Fruit fly (Drosophila melanogaster): ENCODE measurements around the gene CG12105.

CG12105 gene

DNA sequence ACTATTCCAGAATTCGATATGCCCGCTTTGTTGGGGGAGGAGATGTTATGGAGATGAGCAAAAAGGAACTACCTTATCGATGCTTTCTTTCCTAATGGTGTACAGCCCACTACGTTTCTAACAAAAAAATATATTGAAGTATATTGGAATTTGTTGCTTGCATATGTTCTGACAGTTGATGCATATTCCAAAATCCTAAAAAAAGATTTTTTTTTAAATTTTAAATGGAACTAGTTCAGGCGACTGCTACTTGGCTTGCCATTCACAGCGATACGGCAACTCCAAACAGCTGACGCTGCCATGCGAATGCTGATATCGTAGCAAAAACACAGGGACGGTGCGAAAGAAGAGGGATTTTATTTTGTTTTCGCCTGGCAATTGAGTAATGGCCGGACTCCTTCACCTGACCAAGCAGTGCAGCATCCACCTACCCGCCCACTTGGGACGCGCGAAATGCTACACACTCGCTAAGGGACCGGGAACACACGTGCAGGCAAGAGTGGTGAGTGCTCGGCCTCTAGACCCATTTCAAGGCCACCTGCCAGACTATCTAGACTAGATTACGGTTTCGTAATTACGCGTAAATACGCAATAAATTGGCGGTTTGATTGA, 2.6 kb upstream of the CG12105 start, which contains the start of the genes CG13926, ABCB7 and CG33230 (continued):
- no peak for TF ChIP-seq CG10654 (GFP tag; optimal IDR thresholded peaks at IDR 0.05)
- TF ChIP-seq CG17912 (GFP tag; optimal IDR thresholded peaks at IDR 0.05) = no peak
- TF ChIP-seq bowl (GFP tag; IDR thresholded peaks at IDR 0.05) = no peak
- no peak for TF ChIP-seq croc (GFP tag; conservative IDR thresholded peaks at IDR 0.05)
- TF ChIP-seq dan (GFP tag; IDR thresholded peaks at IDR 0.05) = no peak
- peak; percentile 47 for TF ChIP-seq Bgb (GFP tag; IDR thresholded peaks at IDR 0.05; ENCODE audit: partially characterized antibody)
- no peak for TF ChIP-seq CG7928 (GFP tag; optimal IDR thresholded peaks at IDR 0.05)
- no peak for TF ChIP-seq Usf (GFP tag; optimal IDR thresholded peaks at IDR 0.05)
- no peak for TF ChIP-seq D19B (GFP tag; optimal IDR thresholded peaks at IDR 0.05)
- TF ChIP-seq ind (GFP tag; optimal IDR thresholded peaks at IDR 0.05) = peak; percentile 27
- TF ChIP-seq row (GFP tag; IDR thresholded peaks at IDR 0.05) = peak; percentile 92
- TF ChIP-seq Lpt (GFP tag; optimal IDR thresholded peaks at IDR 0.05) = no peak
- peak; percentile 39 for TF ChIP-seq exex (tag; optimal IDR thresholded peaks at IDR 0.05)
- TF ChIP-seq CG7786 (GFP tag; optimal IDR thresholded peaks at IDR 0.05) = no peak
- TF ChIP-seq Elba2 (GFP tag; optimal IDR thresholded peaks at IDR 0.05) = no peak
- no peak; the same call in 2 of the 3 replicates for TF ChIP-seq CG17361 (GFP tag; IDR thresholded peaks at IDR 0.05)
- TF ChIP-seq D19A (tag; optimal IDR thresholded peaks at IDR 0.05) = no peak
- TF ChIP-seq ATbp (GFP tag; optimal IDR thresholded peaks at IDR 0.05) = no peak
- no peak for TF ChIP-seq pan (optimal IDR thresholded peaks at IDR 0.05)
- no peak for TF ChIP-seq pan (GFP tag; optimal IDR thresholded peaks at IDR 0.05 in 1 of 2, IDR thresholded peaks at IDR 0.05 in 1 of 2)
- TF ChIP-seq CG10147 (GFP tag; optimal IDR thresholded peaks at IDR 0.05) = no peak
- TF ChIP-seq Sin3A (optimal IDR thresholded peaks at IDR 0.05) = peak; percentile 64
- TF ChIP-seq shn (GFP tag; optimal IDR thresholded peaks at IDR 0.05) = no peak
- no peak for TF ChIP-seq CG7357 (GFP tag; IDR thresholded peaks at IDR 0.05)
- TF ChIP-seq crp (GFP tag; optimal IDR thresholded peaks at IDR 0.05) = peak; percentile 34 to 92
- TF ChIP-seq ac (GFP tag; optimal IDR thresholded peaks at IDR 0.05) = no peak
- no peak for TF ChIP-seq Eip74EF (GFP tag; optimal IDR thresholded peaks at IDR 0.05)
- no peak for TF ChIP-seq BtbVII (GFP tag; optimal IDR thresholded peaks at IDR 0.05)
- no peak for TF ChIP-seq dimm (GFP tag; IDR thresholded peaks at IDR 0.05)
- no peak for TF ChIP-seq z (GFP tag; IDR thresholded peaks at IDR 0.05)
- 0 out of 3 replicates have a peak, but pooled peaks have one; percentile 34 for TF ChIP-seq HLH4C (GFP tag; IDR thresholded peaks at IDR 0.05; ENCODE audit: partially characterized antibody)
- peak; percentile 25 for TF ChIP-seq CG10431 (GFP tag; optimal IDR thresholded peaks at IDR 0.05)
- TF ChIP-seq CG9876 (GFP tag; optimal IDR thresholded peaks at IDR 0.05) = no peak
- no peak for TF ChIP-seq CG10209 (GFP tag; optimal IDR thresholded peaks at IDR 0.05)
- TF ChIP-seq kah (GFP tag; optimal IDR thresholded peaks at IDR 0.05) = peak; percentile 29
- peak; percentile 21 for TF ChIP-seq CG9437 (GFP tag; optimal IDR thresholded peaks at IDR 0.05)
- no peak for TF ChIP-seq odd (GFP tag; optimal IDR thresholded peaks at IDR 0.05)
- TF ChIP-seq CG31224 (GFP tag; IDR thresholded peaks at IDR 0.05) = no peak
- TF ChIP-seq CG8924 (tag; optimal IDR thresholded peaks at IDR 0.05) = peak; percentile 4
- TF ChIP-seq CG16863 (GFP tag; optimal IDR thresholded peaks at IDR 0.05) = no peak
- no peak for TF ChIP-seq wor (GFP tag; IDR thresholded peaks at IDR 0.05)
- TF ChIP-seq Doc3 (GFP tag; IDR thresholded peaks at IDR 0.05; ENCODE audit: partially characterized antibody) = 0 out of 3 replicates have a peak, but pooled peaks have one; percentile 39
- TF ChIP-seq usp (GFP tag; optimal IDR thresholded peaks at IDR 0.05) = no peak
- no peak for TF ChIP-seq CG17359 (tag; optimal IDR thresholded peaks at IDR 0.05)
- TF ChIP-seq ato (GFP tag; IDR thresholded peaks at IDR 0.05; ENCODE audit: partially characterized antibody) = no peak
- no peak for TF ChIP-seq tna (GFP tag; IDR thresholded peaks at IDR 0.05; ENCODE audit: partially characterized antibody)
- TF ChIP-seq sc (optimal IDR thresholded peaks at IDR 0.05) = no peak
- TF ChIP-seq sc (GFP tag; optimal IDR thresholded peaks at IDR 0.05) = no peak
- TF ChIP-seq tap (tag; optimal IDR thresholded peaks at IDR 0.05) = no peak
- TF ChIP-seq CG12744 (GFP tag; optimal IDR thresholded peaks at IDR 0.05) = no peak
- no peak for TF ChIP-seq CG1832 (GFP tag; optimal IDR thresholded peaks at IDR 0.05)
